Worm (Caenorhabditis elegans): ENCODE data around the gene F47D12.3.

F47D12.3 gene

DNA sequence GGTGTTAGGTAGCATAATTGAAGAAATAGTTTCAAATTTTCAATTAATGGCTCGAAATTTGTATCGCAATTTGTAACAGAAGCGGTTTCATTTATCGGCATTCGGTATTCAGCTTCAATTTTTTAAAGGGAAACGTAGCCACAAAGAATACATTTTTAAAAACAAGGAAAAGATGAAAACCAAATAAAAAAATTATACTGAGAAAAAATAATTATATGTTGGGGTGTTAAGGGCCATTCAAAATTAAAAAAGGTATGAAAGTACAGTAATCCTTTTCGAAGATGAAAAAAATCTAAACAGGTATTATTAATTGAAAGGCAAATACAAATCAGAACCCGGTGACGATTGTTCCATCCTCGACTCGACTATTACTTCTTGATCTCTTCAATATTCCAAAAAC, 40.0 kb upstream of the F47D12.3 start, which contains the start of gene srg-1:
TSS of gene srg-1 (minus strand) at position 101 of the 400 bp plus-strand sequence.
- no peak for TF ChIP-seq lin-39 (tag; optimal IDR thresholded peaks at IDR 0.05)
- no peak for TF ChIP-seq nhr-20 (tag; optimal IDR thresholded peaks at IDR 0.05)
- TF ChIP-seq hpl-2 (GFP tag; optimal IDR thresholded peaks at IDR 0.05) = no peak
- TF ChIP-seq alr-1 (tag; optimal IDR thresholded peaks at IDR 0.05; ENCODE audit: borderline replicate concordance) = no peak
- no peak for TF ChIP-seq unc-30 (tag; optimal IDR thresholded peaks at IDR 0.05)
- no peak for TF ChIP-seq efl-1 (optimal IDR thresholded peaks at IDR 0.05)
- TF ChIP-seq efl-1 (GFP tag; optimal IDR thresholded peaks at IDR 0.05 in 1 of 2) = no peak

DNA sequence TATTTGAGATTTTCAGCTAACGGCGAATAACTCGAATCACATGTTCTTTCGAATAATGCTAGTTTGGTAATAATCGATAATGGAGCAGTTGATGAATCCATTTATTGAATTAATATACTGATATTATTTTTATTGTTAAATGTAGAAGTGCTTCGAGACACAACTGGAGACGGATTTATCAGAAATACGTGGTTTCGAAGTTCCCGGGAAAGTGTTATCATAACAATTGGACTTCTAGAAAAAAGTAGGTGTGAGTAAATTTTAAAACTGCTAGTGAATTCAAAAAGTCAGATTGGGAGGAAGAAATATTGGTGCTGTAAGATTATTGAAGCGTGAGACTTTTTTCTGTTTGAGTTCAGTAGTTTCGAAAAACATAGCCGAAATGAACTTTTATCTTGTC, 38.1 kb upstream of the F47D12.3 start, which contains the start of gene srg-2:
TSS of gene srg-2 (minus strand) at position 101 of the 400 bp plus-strand sequence.
- TF ChIP-seq vab-15 (tag; optimal IDR thresholded peaks at IDR 0.05) (no peak), Y116A8C.19 (tag; optimal IDR thresholded peaks at IDR 0.05; ENCODE audit: borderline replicate concordance) (no peak), lin-15B (tag; optimal IDR thresholded peaks at IDR 0.05) (no peak), hlh-4 (tag; optimal IDR thresholded peaks at IDR 0.05) (no peak), nhr-71 (tag; optimal IDR thresholded peaks at IDR 0.05) (no peak), unc-98 (GFP tag; IDR thresholded peaks at IDR 0.05) (no peak), C34B4.2 (tag; optimal IDR thresholded peaks at IDR 0.05) (no peak), nhr-76 (tag; optimal IDR thresholded peaks at IDR 0.05) (no peak), aha-1 (tag; optimal IDR thresholded peaks at IDR 0.05) (no peak), snpc-4 (tag; optimal IDR thresholded peaks at IDR 0.05) (no peak), unc-62 (GFP tag; optimal IDR thresholded peaks at IDR 0.05) (no peak), lin-13 (GFP tag; optimal IDR thresholded peaks at IDR 0.05) (no peak), nhr-85 (tag) (no peak), unc-86 (tag; optimal IDR thresholded peaks at IDR 0.05) (no peak)

DNA sequence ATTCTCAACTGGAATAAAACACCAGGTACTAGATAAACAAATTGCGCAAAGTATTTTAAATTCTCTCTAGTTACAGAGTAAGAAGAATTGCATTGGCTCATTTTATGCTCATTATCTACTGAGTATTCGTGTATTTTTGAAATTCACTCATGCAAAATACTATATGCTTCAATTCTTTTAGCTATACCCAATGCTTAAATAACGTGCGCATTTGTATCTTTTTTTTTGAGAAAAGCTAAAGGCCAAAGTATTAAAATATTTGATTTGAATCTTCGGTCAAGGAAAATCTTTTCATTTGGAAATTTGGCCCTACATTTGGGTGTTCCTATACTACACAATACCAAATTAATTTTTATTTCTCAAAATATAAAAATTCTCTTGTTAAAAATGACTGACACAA, 36.3 kb upstream of the F47D12.3 start, which contains the start of gene srg-4:
TSS of gene srg-4 (minus strand) at position 101 of the 400 bp plus-strand sequence.
- TF ChIP-seq tlp-1 (tag; optimal IDR thresholded peaks at IDR 0.05) (no peak), ztf-11 (tag; optimal IDR thresholded peaks at IDR 0.05) (no peak), nhr-19 (GFP tag; conservative IDR thresholded peaks at IDR 0.05) (no peak), pqm-1 (tag; optimal IDR thresholded peaks at IDR 0.05) (no peak), C04F5.9 (tag; optimal IDR thresholded peaks at IDR 0.05) (no peak), ztf-4 (tag; optimal IDR thresholded peaks at IDR 0.05) (no peak), Y116A8C.19 (tag; optimal IDR thresholded peaks at IDR 0.05; ENCODE audit: borderline replicate concordance) (no peak), fkh-4 (tag; optimal IDR thresholded peaks at IDR 0.05; ENCODE audit: borderline replicate concordance) (no peak), lin-14 (GFP tag; optimal IDR thresholded peaks at IDR 0.05) (no peak)

DNA sequence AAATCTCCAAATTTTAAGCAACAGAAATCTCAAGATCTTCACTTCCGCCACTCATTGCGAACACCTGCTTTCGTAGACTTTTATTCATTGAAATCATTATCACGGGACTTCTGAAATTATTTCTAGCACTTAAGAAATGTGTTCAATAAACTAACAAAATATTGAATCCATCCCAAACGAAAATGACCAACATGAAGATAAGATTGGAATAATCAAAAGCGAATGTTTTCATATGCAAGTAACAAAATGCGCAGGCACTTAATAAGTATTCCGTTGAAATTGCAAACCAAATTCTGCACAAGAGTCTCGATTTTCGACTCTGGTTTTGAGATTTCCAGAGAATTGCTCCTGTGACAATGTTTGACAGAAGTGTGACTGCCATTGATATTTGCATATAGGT, 33.8 kb upstream of the F47D12.3 start, which contains the start of gene srg-5:
TSS of gene srg-5 (minus strand) at position 101 of the 400 bp plus-strand sequence.
- TF ChIP-seq sup-37 (GFP tag; optimal IDR thresholded peaks at IDR 0.05) (no peak), swsn-7 (tag; optimal IDR thresholded peaks at IDR 0.05) (no peak), nhr-19 (GFP tag; conservative IDR thresholded peaks at IDR 0.05) (no peak), C34B4.2 (tag; optimal IDR thresholded peaks at IDR 0.05) (no peak), jun-1 (tag; optimal IDR thresholded peaks at IDR 0.05) (no peak), nhr-84 (tag; optimal IDR thresholded peaks at IDR 0.05) (no peak), lin-15B (tag; optimal IDR thresholded peaks at IDR 0.05) (no peak), isw-1 (GFP tag; IDR thresholded peaks at IDR 0.05) (no peak), unc-86 (tag; optimal IDR thresholded peaks at IDR 0.05) (no peak), tlp-1 (tag; optimal IDR thresholded peaks at IDR 0.05) (no peak), pqm-1 (tag; optimal IDR thresholded peaks at IDR 0.05) (no peak), sox-4 (tag; optimal IDR thresholded peaks at IDR 0.05) (no peak), lin-35 (GFP tag; optimal IDR thresholded peaks at IDR 0.05) (no peak), ztf-4 (tag; optimal IDR thresholded peaks at IDR 0.05) (no peak), unc-98 (GFP tag; IDR thresholded peaks at IDR 0.05) (no peak), mef-2 (tag; optimal IDR thresholded peaks at IDR 0.05) (no peak), unc-30 (tag; optimal IDR thresholded peaks at IDR 0.05) (no peak)

All from whole organism, L1 larva.